Fruit fly (Drosophila melanogaster): ENCODE measurements around the gene pip.
A peak's percentile ranks its signal among the peaks of the same experiment; 100 is the strongest.

pip gene

dm6 chr3L:19251643-19252042, 85.8 kb downstream of the pip start (continued):
- TF ChIP-seq sc (optimal IDR thresholded peaks at IDR 0.05) (no peak), sc (GFP tag; optimal IDR thresholded peaks at IDR 0.05) (peak; percentile 9), CG17361 (GFP tag; IDR thresholded peaks at IDR 0.05) (peak; percentile 67; the same call in 2 of the 3 replicates), CG14441 (GFP tag; IDR thresholded peaks at IDR 0.05) (no peak), amos (GFP tag; IDR thresholded peaks at IDR 0.05; ENCODE audit: partially characterized antibody) (no peak), slbo (GFP tag; IDR thresholded peaks at IDR 0.05) (0 out of 2 replicates have a peak, but pooled peaks have one; percentile 16), CG9437 (GFP tag; optimal IDR thresholded peaks at IDR 0.05) (peak; percentile 16), nmo (GFP tag; optimal IDR thresholded peaks at IDR 0.05) (peak; percentile 46), bsh (GFP tag; optimal IDR thresholded peaks at IDR 0.05) (peak in 1 of 2 experiments; percentile 47), Hr51 (GFP tag; optimal IDR thresholded peaks at IDR 0.05) (peak in 1 of 2 experiments; percentile 56), CG14710 (tag; optimal IDR thresholded peaks at IDR 0.05) (peak; percentile 20), CG17359 (tag; optimal IDR thresholded peaks at IDR 0.05) (peak; percentile 1), CG2712 (tag; optimal IDR thresholded peaks at IDR 0.05) (peak; percentile 55), zf30C (GFP tag; optimal IDR thresholded peaks at IDR 0.05) (peak; percentile 31), CoRest (tag; optimal IDR thresholded peaks at IDR 0.05) (peak; percentile 51), ssp (GFP tag; IDR thresholded peaks at IDR 0.05) (no peak), Sox100B (GFP tag; optimal IDR thresholded peaks at IDR 0.05) (peak; percentile 43), lola (GFP tag; optimal IDR thresholded peaks at IDR 0.05) (peak in 1 of 3 experiments; percentile 23), lmd (GFP tag; IDR thresholded peaks at IDR 0.05) (0 out of 2 replicates have a peak, but pooled peaks have one; percentile 12), CG7556 (GFP tag; optimal IDR thresholded peaks at IDR 0.05) (peak; percentile 67), grau (tag; optimal IDR thresholded peaks at IDR 0.05) (peak; percentile 55), CG17385 (GFP tag; optimal IDR thresholded peaks at IDR 0.05) (peak; percentile 8), dmrt99B (tag; optimal IDR thresholded peaks at IDR 0.05) (peak; percentile 66), fd96Cb (tag; optimal IDR thresholded peaks at IDR 0.05) (peak; percentile 41), Doc2 (GFP tag; IDR thresholded peaks at IDR 0.05) (no peak), lilli (GFP tag; optimal IDR thresholded peaks at IDR 0.05) (no peak), CG10321 (GFP tag; IDR thresholded peaks at IDR 0.05) (no peak), CG3281 (GFP tag; optimal IDR thresholded peaks at IDR 0.05) (peak; percentile 5), Med (GFP tag) (peak; percentile 60), CG6765 (GFP tag; optimal IDR thresholded peaks at IDR 0.05) (peak; percentile 5), CG15514 (GFP tag; optimal IDR thresholded peaks at IDR 0.05) (peak; percentile 13), CG31441 (GFP tag; IDR thresholded peaks at IDR 0.05) (peak; percentile 45; the same call in 1 of the 2 replicates), CG12236 (GFP tag; optimal IDR thresholded peaks at IDR 0.05) (no peak), CG6175 (GFP tag; IDR thresholded peaks at IDR 0.05) (no peak), kay (GFP tag; optimal IDR thresholded peaks at IDR 0.05) (no peak), Meics (GFP tag; optimal IDR thresholded peaks at IDR 0.05) (peak; percentile 33), psq (GFP tag; optimal IDR thresholded peaks at IDR 0.05) (no peak), Oli (tag; optimal IDR thresholded peaks at IDR 0.05) (peak; percentile 46), CG11504 (tag; optimal IDR thresholded peaks at IDR 0.05) (peak; percentile 71), ranshi (GFP tag; IDR thresholded peaks at IDR 0.05) (no peak), ATbp (GFP tag; optimal IDR thresholded peaks at IDR 0.05) (peak; percentile 1), CG15601 (tag; optimal IDR thresholded peaks at IDR 0.05) (peak; percentile 26), CG13287 (GFP tag; IDR thresholded peaks at IDR 0.05; ENCODE audit: partially characterized antibody) (no peak), CG9727 (GFP tag; optimal IDR thresholded peaks at IDR 0.05) (peak; percentile 21), cwo (GFP tag; optimal IDR thresholded peaks at IDR 0.05) (peak; percentile 28), Bgb (GFP tag; IDR thresholded peaks at IDR 0.05; ENCODE audit: partially characterized antibody) (no peak), D19A (tag; optimal IDR thresholded peaks at IDR 0.05) (peak; percentile 44), CG12391 (tag; optimal IDR thresholded peaks at IDR 0.05) (peak; percentile 42), CG10565 (GFP tag; optimal IDR thresholded peaks at IDR 0.05) (no peak)
